Worm (Caenorhabditis elegans) whole organism, late embryonic: ENCODE data around the gene F19F10.3.

Experiments
- F13H6.1 ChIP-seq: sonication (generic microtip); optimal IDR thresholded peaks from 2 replicates; lab custom pipeline; 2016; ENCODE audit warnings: missing genetic modification characterization, missing compliant biosample characterization
- ama-1 ChIP-seq: fragments of 150-350 bp; optimal IDR thresholded peaks from 2 replicates; lab custom pipeline; 2014
- nhr-11 ChIP-seq: fragments of 150-350 bp; optimal IDR thresholded peaks from 2 replicates; lab custom pipeline; 2014; ENCODE audit warnings: missing biosample characterization, missing genetic modification characterization

- no peak for TF ChIP-seq nhr-11 (tag; lab: Kevin White, UChicago)
- TF ChIP-seq F13H6.1, result no peak
- TF ChIP-seq ama-1 (lab: Kevin White, UChicago), result no peak
These were observed 28.5 kb upstream of the F19F10.3 start, which contains the start of gene C54F6.6 for ce11 chrV:7523392-7523791.
